Fruit fly (Drosophila melanogaster) whole organism, embryonic: ENCODE results near the gene CG45066.

Source experiments
- B-H2 ChIP-seq: fragments of 200-800 bp; sonication (Bioruptor generic); optimal IDR thresholded peaks from 2 replicates; lab custom pipeline; 2018; ENCODE audit warnings: missing biosample characterization, mild to moderate bottlenecking, missing genetic modification characterization
- CG1024 ChIP-seq: fragments of 200-800 bp; sonication (Bioruptor generic); IDR thresholded peaks from 2 replicates; pipeline ENCODE4 v1.3.6; 2022; ENCODE audit warnings: missing biosample characterization, missing genetic modification characterization
- CG10462 ChIP-seq: fragments of 200-800 bp; sonication (Bioruptor generic); optimal IDR thresholded peaks from 2 replicates; lab custom pipeline; 2016; ENCODE audit warnings: missing biosample characterization, missing genetic modification characterization
- CG11093 ChIP-seq: fragments of 200-800 bp; sonication (Bioruptor generic); IDR thresholded peaks from 3 replicates; pipeline ENCODE4 v1.3.6; 2022; ENCODE audit warnings: missing biosample characterization, missing genetic modification characterization
- CG13296 ChIP-seq: fragments of 200-800 bp; sonication (Bioruptor generic); optimal IDR thresholded peaks from 3 replicates; lab custom pipeline; 2018; ENCODE audit warnings: missing biosample characterization, mild to moderate bottlenecking, missing genetic modification characterization
- CG13894 ChIP-seq: fragments of 200-800 bp; sonication (Bioruptor generic); optimal IDR thresholded peaks from 3 replicates; lab custom pipeline; 2018; ENCODE audit warnings: missing biosample characterization, mild to moderate bottlenecking, missing genetic modification characterization, moderate library complexity
- CG15269 ChIP-seq: fragments of 200-800 bp; sonication (Bioruptor generic); optimal IDR thresholded peaks from 2 replicates; lab custom pipeline; 2018; ENCODE audit warnings: missing biosample characterization, mild to moderate bottlenecking, missing genetic modification characterization, moderate library complexity
- CG1529 ChIP-seq: fragments of 200-800 bp; sonication (Bioruptor generic); optimal IDR thresholded peaks from 3 replicates; lab custom pipeline; 2018; ENCODE audit warnings: missing biosample characterization, missing genetic modification characterization
- CG1603 ChIP-seq: fragments of 200-800 bp; sonication (Bioruptor generic); optimal IDR thresholded peaks from 2 replicates; lab custom pipeline; 2019; ENCODE audit warnings: missing biosample characterization, mild to moderate bottlenecking, missing genetic modification characterization, moderate library complexity
- CG17912 ChIP-seq: fragments of 200-800 bp; sonication (Bioruptor generic); optimal IDR thresholded peaks from 2 replicates; lab custom pipeline; 2018; ENCODE audit warnings: missing biosample characterization, mild to moderate bottlenecking, missing genetic modification characterization
- CG1832 ChIP-seq: fragments of 200-800 bp; sonication (Bioruptor generic); optimal IDR thresholded peaks from 2 replicates; lab custom pipeline; 2017; ENCODE audit warnings: missing biosample characterization, mild to moderate bottlenecking, missing genetic modification characterization, inconsistent platforms
- CG32767 ChIP-seq: fragments of 200-800 bp; sonication (Bioruptor generic); IDR thresholded peaks from 2 replicates; pipeline ENCODE4 v1.3.6; 2022; ENCODE audit warnings: missing biosample characterization, missing genetic modification characterization
- CG34422 ChIP-seq: fragments of 200-800 bp; sonication (Bioruptor generic); IDR thresholded peaks from 3 replicates; pipeline ENCODE4 v1.3.6; 2022; ENCODE audit warnings: missing biosample characterization, missing genetic modification characterization
- CG3726 ChIP-seq: fragments of 200-800 bp; sonication (Bioruptor generic); IDR thresholded peaks from 3 replicates; pipeline ENCODE4, ENCODE4 v1.3.6; 2022; ENCODE audit warnings: missing biosample characterization, missing genetic modification characterization
- CG4617 ChIP-seq: fragments of 200-800 bp; sonication (Bioruptor generic); optimal IDR thresholded peaks from 3 replicates; lab custom pipeline; 2016; ENCODE audit warnings: missing biosample characterization, missing genetic modification characterization, borderline replicate concordance
- CG7372 ChIP-seq: fragments of 200-800 bp; sonication (Bioruptor generic); IDR thresholded peaks from 2 replicates; pipeline ENCODE4 v1.3.6; 2022; ENCODE audit warnings: missing biosample characterization, missing genetic modification characterization
- CG8290 ChIP-seq, 3 experiments: fragments of 200-800 bp; sonication (Bioruptor generic); optimal IDR thresholded peaks; 2 replicates each; lab custom pipeline; 2016 to 2019; ENCODE audit warnings: missing biosample characterization in 3 of 3, missing genetic modification characterization in 3 of 3, mild to moderate bottlenecking in 2 of 3, moderate library complexity in 1 of 3
- Deaf1 ChIP-seq: fragments of 200-800 bp; optimal IDR thresholded peaks from 3 replicates; lab custom pipeline; 2019; ENCODE audit warnings: missing biosample characterization, mild to moderate bottlenecking, missing genetic modification characterization, moderate library complexity
- Dip3 ChIP-seq: fragments of 200-800 bp; sonication (Bioruptor generic); optimal IDR thresholded peaks from 3 replicates; lab custom pipeline; 2016; ENCODE audit warnings: missing biosample characterization, missing genetic modification characterization
- Doc2 ChIP-seq: fragments of 200-800 bp; sonication (Bioruptor generic); IDR thresholded peaks from 2 replicates; pipeline ENCODE4 v1.3.6; 2022; ENCODE audit warnings: missing biosample characterization, missing genetic modification characterization
- Hmx ChIP-seq: fragments of 200-800 bp; sonication (Bioruptor generic); optimal IDR thresholded peaks from 2 replicates; lab custom pipeline; 2016; ENCODE audit warnings: missing biosample characterization, missing genetic modification characterization
- Lhr ChIP-seq: fragments of 200-800 bp; sonication (Bioruptor generic); optimal IDR thresholded peaks from 3 replicates; lab custom pipeline; 2017; ENCODE audit warnings: mild to moderate bottlenecking, missing biosample characterization, missing genetic modification reagents, missing genetic modification characterization
- Med ChIP-seq: fragments of 200-800 bp; sonication (Bioruptor generic); peaks from one replicate; lab custom pipeline; 2016; ENCODE audit warnings: missing biosample characterization, missing genetic modification characterization, mild to moderate bottlenecking, inconsistent platforms, moderate library complexity
- Nf-YC ChIP-seq: fragments of 200-800 bp; optimal IDR thresholded peaks from 3 replicates; lab custom pipeline; 2019; ENCODE audit warnings: missing biosample characterization, mild to moderate bottlenecking, missing genetic modification characterization, moderate library complexity
- Oli ChIP-seq: fragments of 200-800 bp; sonication (Bioruptor generic); optimal IDR thresholded peaks from 2 replicates; lab custom pipeline; 2018; ENCODE audit warnings: missing biosample characterization, mild to moderate bottlenecking, missing genetic modification characterization, moderate library complexity
- Trl ChIP-seq, 3 experiments: fragments of >200 bp in 2 of 3; fragments of 200-800 bp in 1 of 3; sonication (Bioruptor generic) in 1 of 3; optimal IDR thresholded peaks; 2 replicates in 1 of 3; 3 replicates in 2 of 3; lab custom pipeline; 2016 to 2017; ENCODE audit warnings: missing biosample characterization in 1 of 3, missing genetic modification characterization in 1 of 3
- ara ChIP-seq: fragments of 200-800 bp; sonication (Bioruptor generic); IDR thresholded peaks from 2 replicates; pipeline ENCODE4 v1.3.6; 2022; ENCODE audit warnings: missing biosample characterization, missing genetic modification characterization
- cg ChIP-seq: fragments of 200-800 bp; sonication (Bioruptor generic); optimal IDR thresholded peaks from 3 replicates; lab custom pipeline; 2019; ENCODE audit warnings: missing biosample characterization, mild to moderate bottlenecking, missing genetic modification characterization, moderate library complexity
- chinmo ChIP-seq: fragments of 200-800 bp; sonication (Bioruptor generic); IDR thresholded peaks from 4 replicates; pipeline ENCODE4 v1.3.6; 2022; ENCODE audit warnings: missing biosample characterization, missing genetic modification characterization; ENCODE audit not compliant: partially characterized antibody
- chn ChIP-seq: fragments of 200-800 bp; sonication (Bioruptor generic); optimal IDR thresholded peaks from 2 replicates; lab custom pipeline; 2016; ENCODE audit warnings: missing biosample characterization, missing genetic modification characterization
- crp ChIP-seq, 2 experiments: fragments of 200-800 bp; sonication (Bioruptor generic); optimal IDR thresholded peaks; 2 replicates in 1 of 2; 3 replicates in 1 of 2; lab custom pipeline; 2017; ENCODE audit warnings: missing biosample characterization in 2 of 2, missing genetic modification characterization in 2 of 2, mild to moderate bottlenecking in 1 of 2, moderate library complexity in 1 of 2
- dan ChIP-seq: fragments of 200-800 bp; sonication (Bioruptor generic); IDR thresholded peaks from 2 replicates; pipeline ENCODE4 v1.3.6; 2022; ENCODE audit warnings: missing biosample characterization, missing genetic modification characterization
- disco-r ChIP-seq: fragments of 200-800 bp; sonication (Bioruptor generic); optimal IDR thresholded peaks from 2 replicates; lab custom pipeline; 2016; ENCODE audit warnings: missing biosample characterization, missing genetic modification characterization
- exex ChIP-seq: fragments of 200-800 bp; sonication (Bioruptor generic); optimal IDR thresholded peaks from 4 replicates; lab custom pipeline; 2018; ENCODE audit warnings: missing biosample characterization, mild to moderate bottlenecking, missing genetic modification characterization, moderate library complexity
- ftz-f1 ChIP-seq: fragments of 200-800 bp; sonication (Bioruptor generic); optimal IDR thresholded peaks from 2 replicates; lab custom pipeline; 2016; ENCODE audit warnings: missing biosample characterization, missing genetic modification characterization
- gro ChIP-seq: fragments of 200-800 bp; sonication (Bioruptor generic); optimal IDR thresholded peaks from 2 replicates; lab custom pipeline; 2016; ENCODE audit warnings: missing biosample characterization, missing genetic modification characterization
- lola ChIP-seq, 3 experiments: fragments of >200 bp in 2 of 3; fragments of 200-800 bp in 1 of 3; sonication (Bioruptor generic) in 1 of 3; optimal IDR thresholded peaks; 2 replicates each; lab custom pipeline; 2017 to 2019; ENCODE audit warnings: missing biosample characterization in 3 of 3, missing genetic modification characterization in 3 of 3, mild to moderate bottlenecking in 1 of 3, moderate library complexity in 1 of 3
- nau ChIP-seq: fragments of 200-800 bp; sonication (Bioruptor generic); optimal IDR thresholded peaks from 3 replicates; lab custom pipeline; 2017; ENCODE audit warnings: missing biosample characterization, mild to moderate bottlenecking, missing genetic modification characterization, missing genetic modification reagents
- nerfin-1 ChIP-seq: fragments of 200-800 bp; sonication (Bioruptor generic); optimal IDR thresholded peaks from 3 replicates; lab custom pipeline; 2019; ENCODE audit warnings: missing biosample characterization, mild to moderate bottlenecking, missing genetic modification characterization, moderate library complexity
- oc ChIP-seq: fragments of 200-800 bp; sonication (Bioruptor generic); optimal IDR thresholded peaks from 2 replicates; lab custom pipeline; 2018; ENCODE audit warnings: missing biosample characterization, mild to moderate bottlenecking, missing genetic modification characterization, moderate library complexity
- onecut ChIP-seq: fragments of 200-800 bp; sonication (Bioruptor generic); IDR thresholded peaks from 2 replicates; pipeline ENCODE4 v1.3.6; 2022; ENCODE audit warnings: missing biosample characterization, missing genetic modification characterization
- pan ChIP-seq, 4 experiments: fragments of >200 bp in 3 of 4; fragments of 200-800 bp in 1 of 4; sonication (Bioruptor generic) in 1 of 4; optimal IDR thresholded peaks in 3 of 4; IDR thresholded peaks in 1 of 4; 2 replicates each; pipeline versions ENCODE4 v1.3.6 to Lab custom; 2017 to 2022; ENCODE audit warnings: missing biosample characterization in 2 of 4, missing genetic modification characterization in 2 of 4, mixed read lengths in 1 of 4
- pros ChIP-seq: fragments of 200-800 bp; sonication (Bioruptor generic); optimal IDR thresholded peaks from 3 replicates; lab custom pipeline; 2019; ENCODE audit warnings: missing biosample characterization, mild to moderate bottlenecking, missing genetic modification characterization, moderate library complexity
- slbo ChIP-seq: fragments of 200-800 bp; sonication (Bioruptor generic); IDR thresholded peaks from 2 replicates; pipeline ENCODE4 v1.3.6; 2022; ENCODE audit warnings: missing biosample characterization, missing genetic modification characterization
- slp2 ChIP-seq: fragments of 200-800 bp; sonication (Bioruptor generic); optimal IDR thresholded peaks from 2 replicates; lab custom pipeline; 2016; ENCODE audit warnings: missing biosample characterization, missing genetic modification characterization

The CG45066 gene

DNA sequence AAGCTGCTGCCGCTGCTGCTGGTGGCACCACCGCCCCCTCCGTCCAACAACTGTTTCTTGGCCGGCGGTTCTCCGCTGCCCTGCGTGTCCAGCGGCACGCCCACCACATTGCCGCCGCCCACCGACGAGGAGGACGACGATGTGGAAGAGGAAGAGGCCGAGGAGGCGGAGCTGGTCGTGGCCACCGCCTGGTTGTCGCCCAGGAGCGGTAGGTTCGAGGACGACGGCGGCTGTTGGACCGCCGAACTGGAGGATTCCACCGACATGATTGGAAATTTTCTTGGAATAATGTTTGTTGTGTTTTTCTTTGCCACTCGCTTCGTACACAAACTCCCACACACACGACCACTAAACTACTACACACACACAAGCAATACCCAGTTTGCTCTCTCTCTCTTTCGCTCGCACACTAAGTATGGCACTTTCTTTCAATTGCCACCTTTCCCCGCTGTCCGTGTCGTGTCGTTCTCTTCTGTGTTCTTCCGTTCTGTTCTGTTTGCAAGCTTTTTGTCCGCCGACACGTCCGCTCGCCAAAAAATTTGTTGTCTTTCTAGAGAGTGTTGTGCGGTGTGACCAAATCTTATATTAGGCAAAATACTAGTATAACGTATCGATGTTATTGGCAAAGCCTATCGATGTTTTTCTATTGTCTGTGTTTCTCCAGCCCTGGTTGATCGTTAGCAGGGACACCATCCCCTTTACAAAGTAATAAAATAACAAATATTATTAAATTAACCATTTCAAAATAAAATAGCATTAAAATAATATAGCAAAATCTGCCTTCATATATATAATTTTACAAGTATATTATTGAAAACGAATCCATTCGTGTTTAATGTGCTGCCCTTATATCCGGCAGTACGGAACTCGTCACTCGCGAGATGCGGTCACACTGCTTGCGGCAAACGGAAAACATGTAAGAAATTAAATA is 40.5 kb downstream of the CG45066 start, which contains the start of the genes CG32486 and PAN3 (continued):
- peak; percentile 19 for TF ChIP-seq exex (tag; lab: Kevin White, UChicago)
- no peak for TF ChIP-seq dan (GFP tag; lab: Robert Waterston, UW)
- TF ChIP-seq nau (GFP tag; lab: Kevin White, UChicago), result peak; percentile 36
- TF ChIP-seq Dip3 (GFP tag; lab: Kevin White, UChicago), result peak; percentile 44
- no peak for TF ChIP-seq Doc2
- peak; percentile 43 for TF ChIP-seq oc
- peak; percentile 55 for TF ChIP-seq Deaf1 (tag; lab: Kevin White, UChicago)
- no peak for TF ChIP-seq Hmx
- peak; percentile 52; the same call in 1 of the 2 replicates for TF ChIP-seq CG1024 (GFP tag; lab: Robert Waterston, UW)
- peak; percentile 31 for TF ChIP-seq CG17912 (GFP tag; lab: Kevin White, UChicago)
- TF ChIP-seq slp2 (GFP tag; lab: Kevin White, UChicago), result no peak
- peak; percentile 41 for TF ChIP-seq nerfin-1 (tag; lab: Kevin White, UChicago)
- TF ChIP-seq onecut (GFP tag; lab: Robert Waterston, UW), result peak; percentile 67

dm6 chr3L:3069774-3070173 is 41.3 kb downstream of the CG45066 start:
- TF ChIP-seq B-H2 (GFP tag; lab: Kevin White, UChicago) (no peak), CG7372 (GFP tag; lab: Robert Waterston, UW) (no peak), ftz-f1 (GFP tag; lab: Kevin White, UChicago) (peak; percentile 83), pan (optimal IDR thresholded peaks at IDR 0.05; lab: Kevin White, UChicago) (no peak), pan (GFP tag; optimal IDR thresholded peaks at IDR 0.05 in 1 of 2, IDR thresholded peaks at IDR 0.05 in 1 of 2) (peak in 1 of 2 experiments; percentile 9), CG8290 (GFP tag; optimal IDR thresholded peaks at IDR 0.05; lab: Kevin White, UChicago) (no peak), CG8290 (tag; optimal IDR thresholded peaks at IDR 0.05; lab: Kevin White, UChicago) (peak in 1 of 2 experiments; percentile 17), pros (peak; percentile 88), slbo (GFP tag; lab: Robert Waterston, UW) (no peak), Med (GFP tag; lab: Kevin White, UChicago) (peak; percentile 35), crp (GFP tag; optimal IDR thresholded peaks at IDR 0.05; lab: Kevin White, UChicago) (peak in 1 of 2 experiments; percentile 76), Nf-YC (peak; percentile 54), cg (GFP tag; lab: Kevin White, UChicago) (peak; percentile 49), ara (GFP tag; lab: Robert Waterston, UW) (no peak), CG15269 (tag; lab: Kevin White, UChicago) (no peak), CG34422 (GFP tag; lab: Robert Waterston, UW) (peak; percentile 50; the same call in 1 of the 3 replicates), CG32767 (GFP tag; lab: Robert Waterston, UW) (peak; percentile 27; the same call in 1 of the 2 replicates), CG11093 (no peak), lola (GFP tag; optimal IDR thresholded peaks at IDR 0.05; lab: Kevin White, UChicago) (no peak), Trl (optimal IDR thresholded peaks at IDR 0.05; lab: Kevin White, UChicago) (peak; percentile 54 to 61), Trl (GFP tag; optimal IDR thresholded peaks at IDR 0.05; lab: Kevin White, UChicago) (no peak), Lhr (GFP tag; lab: Kevin White, UChicago) (no peak), CG1529 (GFP tag; lab: Kevin White, UChicago) (no peak), Oli (tag; lab: Kevin White, UChicago) (no peak), chinmo (GFP tag; lab: Robert Waterston, UW) (peak; percentile 95; the same call in 3 of the 4 replicates), CG13894 (no peak), disco-r (GFP tag; lab: Kevin White, UChicago) (no peak), gro (GFP tag; lab: Kevin White, UChicago) (no peak), CG13296 (GFP tag; lab: Kevin White, UChicago) (no peak), CG4617 (GFP tag; lab: Kevin White, UChicago) (no peak), CG3726 (GFP tag; lab: Robert Waterston, UW) (no peak), chn (peak; percentile 30), CG1832 (GFP tag; lab: Kevin White, UChicago) (peak; percentile 89), CG1603 (no peak), CG10462 (GFP tag; lab: Kevin White, UChicago) (no peak)
